Worm (Caenorhabditis elegans) whole organism, young adult: ENCODE results near the gene C30G4.4.

Experiments
- F49E8.2 ChIP-seq: sonication (generic microtip); optimal IDR thresholded peaks from 3 replicates; lab custom pipeline; 2017; ENCODE audit warnings: missing genetic modification characterization, mild to moderate bottlenecking, missing compliant biosample characterization, antibody characterized with exemption, moderate library complexity; ENCODE audit not compliant: insufficient read depth
- F52B5.7 ChIP-seq: sonication (generic microtip); optimal IDR thresholded peaks from 2 replicates; lab custom pipeline; 2016; ENCODE audit warnings: mild to moderate bottlenecking, missing genetic modification characterization, missing compliant biosample characterization
- F57A8.1 ChIP-seq: fragments of 200-800 bp; sonication (Bioruptor generic); optimal IDR thresholded peaks from 2 replicates; lab custom pipeline; 2018; ENCODE audit warnings: mild to moderate bottlenecking, missing genetic modification characterization, moderate library complexity, missing compliant biosample characterization
- K12H6.12 ChIP-seq: fragments of 200-800 bp; sonication (Bioruptor generic); optimal IDR thresholded peaks from 2 replicates; lab custom pipeline; 2018; ENCODE audit warnings: mild to moderate bottlenecking, missing genetic modification characterization, missing compliant biosample characterization
- Y53F4B.3 ChIP-seq: fragments of 200-800 bp; sonication (Bioruptor generic); IDR thresholded peaks from 2 replicates; pipeline ENCODE4 v1.3.6; 2022; ENCODE audit warnings: missing genetic modification reagents, missing genetic modification characterization, missing compliant biosample characterization
- Y67H2A.10 ChIP-seq: fragments of 200-800 bp; sonication (Bioruptor generic); conservative IDR thresholded peaks from 2 replicates; pipeline ENCODE4 v1.3.6; 2022; ENCODE audit warnings: missing genetic modification reagents, missing genetic modification characterization, missing compliant biosample characterization
- ama-1 ChIP-seq, 3 experiments: fragments of 150-350 bp in 1 of 3; sonication (generic microtip) in 2 of 3; optimal IDR thresholded peaks; 2 replicates each; lab custom pipeline; 2014 to 2018; ENCODE audit warnings: missing biosample characterization in 2 of 3, missing genetic modification characterization in 2 of 3, missing genetic modification reagents in 2 of 3
- aptf-2 ChIP-seq: fragments of 200-800 bp; sonication (Bioruptor generic); conservative IDR thresholded peaks from 2 replicates; pipeline ENCODE4 v1.3.6; 2022; ENCODE audit warnings: missing genetic modification reagents, missing genetic modification characterization, missing compliant biosample characterization
- attf-3 ChIP-seq: fragments of 200-800 bp; sonication (Bioruptor generic); conservative IDR thresholded peaks from 2 replicates; pipeline ENCODE4 v1.3.6; 2022; ENCODE audit warnings: missing genetic modification reagents, missing genetic modification characterization, missing compliant biosample characterization
- attf-5 ChIP-seq: fragments of 200-800 bp; sonication (Bioruptor generic); optimal IDR thresholded peaks from 2 replicates; lab custom pipeline; 2018; ENCODE audit warnings: mild to moderate bottlenecking, missing genetic modification characterization, missing compliant biosample characterization
- cebp-1 ChIP-seq, 2 experiments: fragments of 200-800 bp in 1 of 2; sonication (Bioruptor generic) in 1 of 2; sonication (generic microtip) in 1 of 2; IDR thresholded peaks in 1 of 2; optimal IDR thresholded peaks in 1 of 2; 2 replicates each; pipeline versions ENCODE4 v1.3.6 to Lab custom; 2017 to 2022; ENCODE audit warnings: missing compliant biosample characterization in 2 of 2, missing genetic modification characterization in 2 of 2, mild to moderate bottlenecking in 1 of 2, missing genetic modification reagents in 1 of 2, moderate library complexity in 1 of 2
- cebp-2 ChIP-seq: fragments of 200-800 bp; sonication (Bioruptor generic); IDR thresholded peaks from 2 replicates; pipeline ENCODE4 v1.3.6; 2022; ENCODE audit warnings: missing genetic modification characterization, missing compliant biosample characterization
- ceh-79 ChIP-seq: sonication (generic microtip); optimal IDR thresholded peaks from 2 replicates; lab custom pipeline; 2017; ENCODE audit warnings: mild to moderate bottlenecking, missing genetic modification characterization, missing compliant biosample characterization
- chd-7 ChIP-seq: sonication (generic microtip); optimal IDR thresholded peaks from 2 replicates; lab custom pipeline; 2016; ENCODE audit warnings: mild to moderate bottlenecking, missing genetic modification characterization, moderate library complexity, missing compliant biosample characterization
- dox-1 ChIP-seq: fragments of 200-800 bp; sonication (Bioruptor generic); IDR thresholded peaks from 2 replicates; pipeline ENCODE4 v1.3.6; 2022; ENCODE audit warnings: missing genetic modification reagents, missing genetic modification characterization, missing compliant biosample characterization
- egrh-3 ChIP-seq: fragments of 200-800 bp; sonication (Bioruptor generic); IDR thresholded peaks from 2 replicates; pipeline ENCODE4 v1.3.6; 2022; ENCODE audit warnings: missing genetic modification reagents, missing genetic modification characterization, missing compliant biosample characterization
- gei-17 ChIP-seq: fragments of 200-800 bp; sonication (Bioruptor generic); optimal IDR thresholded peaks from 2 replicates; lab custom pipeline; 2018; ENCODE audit warnings: mild to moderate bottlenecking, missing genetic modification characterization, missing compliant biosample characterization
- hlh-12 ChIP-seq: sonication (generic microtip); optimal IDR thresholded peaks from 2 replicates; lab custom pipeline; 2016; ENCODE audit warnings: missing genetic modification characterization, missing compliant biosample characterization
- hmg-1.2 ChIP-seq: fragments of 200-800 bp; sonication (Bioruptor generic); IDR thresholded peaks from 2 replicates; pipeline ENCODE4 v1.3.6; 2022; ENCODE audit warnings: missing genetic modification reagents, missing genetic modification characterization, missing compliant biosample characterization
- hmg-20 ChIP-seq: fragments of 200-800 bp; sonication (Bioruptor generic); IDR thresholded peaks from 2 replicates; pipeline ENCODE4 v1.3.6; 2022; ENCODE audit warnings: missing genetic modification reagents, missing genetic modification characterization, missing compliant biosample characterization
- hsf-1 ChIP-seq: fragments of 200-800 bp; sonication (Bioruptor generic); IDR thresholded peaks from 2 replicates; pipeline ENCODE4 v1.3.6; 2022; ENCODE audit warnings: missing genetic modification reagents, missing genetic modification characterization, missing compliant biosample characterization
- let-607 ChIP-seq, 2 experiments: fragments of 200-800 bp in 1 of 2; sonication (Bioruptor generic) in 1 of 2; sonication (generic microtip) in 1 of 2; optimal IDR thresholded peaks; 2 replicates each; lab custom pipeline; 2016 to 2018; ENCODE audit warnings: mild to moderate bottlenecking in 2 of 2, missing compliant biosample characterization in 2 of 2, missing genetic modification characterization in 2 of 2, moderate library complexity in 2 of 2, missing genotype in 1 of 2
- lin-26 ChIP-seq: fragments of 200-800 bp; sonication (Bioruptor generic); IDR thresholded peaks from 2 replicates; pipeline ENCODE4 v1.3.6; 2022; ENCODE audit warnings: missing genetic modification reagents, missing genetic modification characterization, missing compliant biosample characterization
- lin-35 ChIP-seq, 3 experiments: fragments of 150-350 bp in 2 of 3; sonication (generic microtip) in 1 of 3; optimal IDR thresholded peaks; 2 replicates each; lab custom pipeline; 2014 to 2018; ENCODE audit warnings: missing biosample characterization in 3 of 3, missing genetic modification characterization in 3 of 3, missing genetic modification reagents in 3 of 3
- lin-40 ChIP-seq: sonication (generic microtip); optimal IDR thresholded peaks from 2 replicates; lab custom pipeline; 2016; ENCODE audit warnings: missing genetic modification characterization, mild to moderate bottlenecking, missing compliant biosample characterization, missing genotype, missing genetic modification reagents
- lir-1 ChIP-seq: fragments of 200-800 bp; sonication (Bioruptor generic); conservative IDR thresholded peaks from 2 replicates; pipeline ENCODE4 v1.3.6; 2022; ENCODE audit warnings: missing genetic modification reagents, missing genetic modification characterization, missing compliant biosample characterization
- madf-8 ChIP-seq: fragments of 200-800 bp; sonication (Bioruptor generic); conservative IDR thresholded peaks from 2 replicates; pipeline ENCODE4 v1.3.6; 2022; ENCODE audit warnings: missing genetic modification reagents, missing genetic modification characterization, missing compliant biosample characterization
- mcd-1 ChIP-seq: fragments of 200-800 bp; sonication (Bioruptor generic); IDR thresholded peaks from 2 replicates; pipeline ENCODE4 v1.3.6; 2022; ENCODE audit warnings: missing genetic modification reagents, missing genetic modification characterization, missing compliant biosample characterization
- mes-4 ChIP-seq: sonication (generic microtip); optimal IDR thresholded peaks from 2 replicates; lab custom pipeline; 2016; ENCODE audit warnings: missing genotype, missing genetic modification characterization, missing compliant biosample characterization
- nhr-120 ChIP-seq: fragments of 200-800 bp; sonication (Bioruptor generic); IDR thresholded peaks from 2 replicates; pipeline ENCODE4 v1.3.6; 2022; ENCODE audit warnings: missing genetic modification characterization, missing compliant biosample characterization
- nhr-27 ChIP-seq: fragments of 200-800 bp; sonication (Bioruptor generic); optimal IDR thresholded peaks from 2 replicates; lab custom pipeline; 2018; ENCODE audit warnings: mild to moderate bottlenecking, missing genetic modification characterization, moderate library complexity, missing compliant biosample characterization
- pha-4 ChIP-seq: fragments of 150-350 bp; sonication (generic microtip); optimal IDR thresholded peaks from 2 replicates; lab custom pipeline; 2014; ENCODE audit warnings: missing biosample characterization, missing genetic modification reagents, missing genetic modification characterization
- rcor-1 ChIP-seq: fragments of 200-800 bp; sonication (Bioruptor generic); IDR thresholded peaks from 2 replicates; pipeline ENCODE4 v1.3.6; 2022; ENCODE audit warnings: missing genetic modification reagents, missing genetic modification characterization, missing compliant biosample characterization
- repo-1 ChIP-seq: sonication (generic microtip); optimal IDR thresholded peaks from 2 replicates; lab custom pipeline; 2017; ENCODE audit warnings: mild to moderate bottlenecking, missing genetic modification characterization, missing compliant biosample characterization
- snpc-4 ChIP-seq, 5 experiments: fragments of 150-350 bp in 1 of 5; sonication (generic microtip) in 4 of 5; optimal IDR thresholded peaks; 2 replicates each; lab custom pipeline; 2014 to 2018; ENCODE audit warnings: missing genetic modification characterization in 5 of 5, missing biosample characterization in 3 of 5, antibody characterized with exemption in 2 of 5, mild to moderate bottlenecking in 2 of 5, missing compliant biosample characterization in 2 of 5, missing genotype in 2 of 5, moderate library complexity in 2 of 5, missing genetic modification reagents in 1 of 5
- unc-130 ChIP-seq: sonication (generic microtip); optimal IDR thresholded peaks from 2 replicates; lab custom pipeline; 2016; ENCODE audit warnings: missing genetic modification reagents, missing genetic modification characterization, missing compliant biosample characterization
- xnd-1 ChIP-seq: sonication (generic microtip); optimal IDR thresholded peaks from 2 replicates; lab custom pipeline; 2016; ENCODE audit warnings: missing genotype, missing genetic modification reagents, missing genetic modification characterization, missing compliant biosample characterization
- zfh-2 ChIP-seq: fragments of 200-800 bp; sonication (Bioruptor generic); conservative IDR thresholded peaks from 2 replicates; pipeline ENCODE4 v1.3.6; 2022; ENCODE audit warnings: missing genetic modification reagents, missing genetic modification characterization, missing compliant biosample characterization
- ztf-18 ChIP-seq: sonication (generic microtip); optimal IDR thresholded peaks from 2 replicates; lab custom pipeline; 2016; ENCODE audit warnings: missing genotype, mild to moderate bottlenecking, missing genetic modification characterization, missing compliant biosample characterization
- ztf-25 ChIP-seq: fragments of 200-800 bp; sonication (Bioruptor generic); IDR thresholded peaks from 2 replicates; pipeline ENCODE4 v1.3.6; 2022; ENCODE audit warnings: missing genetic modification reagents, missing genetic modification characterization, missing compliant biosample characterization
- ztf-28 ChIP-seq: fragments of 200-800 bp; sonication (Bioruptor generic); IDR thresholded peaks from 2 replicates; pipeline ENCODE4 v1.3.6; 2022; ENCODE audit warnings: missing genetic modification reagents, missing genetic modification characterization, missing compliant biosample characterization
- ztf-3 ChIP-seq: fragments of 200-800 bp; sonication (Bioruptor generic); optimal IDR thresholded peaks from 2 replicates; lab custom pipeline; 2018; ENCODE audit warnings: mild to moderate bottlenecking, missing genetic modification characterization, missing compliant biosample characterization

Gene C30G4.4

DNA sequence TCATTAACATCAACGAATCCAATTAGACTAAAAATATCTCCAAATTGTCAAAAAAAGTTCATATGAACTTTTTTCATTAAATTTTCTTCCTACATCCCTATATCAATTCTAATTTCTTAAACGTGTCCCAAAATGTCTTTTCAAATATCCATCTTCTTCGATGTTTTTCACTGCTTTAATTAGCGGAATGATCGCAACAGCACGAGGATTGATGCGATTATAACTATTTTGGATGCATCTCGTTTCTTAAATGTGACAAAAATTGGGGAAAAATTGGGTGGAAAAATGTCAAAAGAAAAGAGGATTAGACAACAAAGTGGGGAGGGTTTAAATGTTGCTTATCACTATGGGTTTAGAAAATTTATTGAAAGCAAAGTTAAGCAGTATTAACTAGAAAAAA is 37.8 kb downstream of the C30G4.4 start:
- TF ChIP-seq F49E8.2 (tag; lab: Kevin White, UChicago): no peak
- no peak for TF ChIP-seq Y53F4B.3 (GFP tag; lab: Robert Waterston, UW)
- TF ChIP-seq nhr-27 (tag; lab: Kevin White, UChicago): no peak
- no peak for TF ChIP-seq ztf-28 (GFP tag; lab: Robert Waterston, UW)
- TF ChIP-seq ztf-18 (tag; lab: Kevin White, UChicago): no peak
- TF ChIP-seq gei-17 (GFP tag; lab: Kevin White, UChicago): no peak
- no peak for TF ChIP-seq lin-35 (GFP tag; optimal IDR thresholded peaks at IDR 0.05; lab: Kevin White, UChicago)
- TF ChIP-seq attf-3 (GFP tag; lab: Robert Waterston, UW): no peak
- TF ChIP-seq lin-26 (GFP tag; lab: Robert Waterston, UW): no peak

DNA sequence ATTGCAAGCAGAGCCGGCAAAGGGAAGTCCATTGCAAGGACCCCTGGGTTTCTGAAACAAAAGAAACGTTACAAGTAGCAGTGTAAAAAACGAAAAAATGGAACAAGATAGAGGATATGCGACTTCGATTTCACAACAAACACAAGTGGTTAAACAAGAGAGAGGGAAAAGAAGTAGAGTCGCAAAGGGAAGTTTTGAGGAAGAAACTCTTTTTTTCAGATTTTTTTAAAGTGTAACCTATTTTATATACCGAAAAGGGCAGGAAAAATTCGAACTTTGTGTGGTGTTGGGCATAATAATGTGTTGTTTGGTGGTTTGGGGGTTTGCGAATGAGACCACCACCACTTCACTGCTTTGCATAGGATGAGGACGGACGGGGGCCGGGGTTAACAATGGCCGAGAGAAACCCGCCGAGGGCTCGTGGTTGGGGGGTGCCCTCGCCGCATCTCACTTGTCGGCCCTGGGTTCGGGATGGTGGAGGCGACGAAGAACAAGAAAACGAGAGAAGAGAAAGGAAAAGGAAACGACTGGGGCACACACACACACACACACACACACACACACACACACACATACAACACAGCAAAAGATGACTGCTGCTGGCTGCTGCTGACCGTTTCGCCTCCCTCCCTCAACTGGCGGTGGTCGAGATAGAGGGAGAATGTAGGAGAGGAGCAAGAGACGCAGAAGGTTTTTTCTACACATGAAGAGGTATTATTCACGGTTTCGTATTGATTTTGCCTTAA is 41.6 kb downstream of the C30G4.4 start, which contains the start of gene ptrn-1:
TSS of gene ptrn-1 (minus strand) at position 51 of the 746 bp plus-strand sequence.
- TF ChIP-seq cebp-2 (GFP tag; lab: Robert Waterston, UW): 0 out of 2 replicates have a peak, but pooled peaks have one; percentile 35
- TF ChIP-seq snpc-4 (GFP tag; optimal IDR thresholded peaks at IDR 0.05; lab: Kevin White, UChicago): no peak
- TF ChIP-seq snpc-4 (tag; optimal IDR thresholded peaks at IDR 0.05; lab: Kevin White, UChicago): peak in 2 of 4 experiments; percentile 67 to 70
- peak; percentile 81 for TF ChIP-seq K12H6.12 (tag; lab: Kevin White, UChicago)
- no peak for TF ChIP-seq hsf-1 (GFP tag; lab: Robert Waterston, UW)
- 0 out of 2 replicates have a peak, but pooled peaks have one; percentile 26 for TF ChIP-seq rcor-1
- TF ChIP-seq hlh-12 (tag; lab: Kevin White, UChicago): no peak
- TF ChIP-seq ceh-79: no peak
- no peak for TF ChIP-seq cebp-1 (GFP tag; IDR thresholded peaks at IDR 0.05; lab: Robert Waterston, UW)
- peak; percentile 75 for TF ChIP-seq cebp-1 (tag; optimal IDR thresholded peaks at IDR 0.05; lab: Kevin White, UChicago)
- TF ChIP-seq lin-35 (GFP tag; optimal IDR thresholded peaks at IDR 0.05; lab: Kevin White, UChicago): peak in 1 of 3 experiments; percentile 33
- TF ChIP-seq egrh-3 (GFP tag; lab: Robert Waterston, UW): peak; percentile 83
- peak; percentile 48 for TF ChIP-seq lir-1 (GFP tag; lab: Robert Waterston, UW)
- TF ChIP-seq dox-1: no peak
- TF ChIP-seq mcd-1 (GFP tag; lab: Robert Waterston, UW): no peak
- TF ChIP-seq mes-4 (tag; lab: Kevin White, UChicago): no peak
- TF ChIP-seq F52B5.7: no peak
- TF ChIP-seq repo-1: peak; percentile 19
- TF ChIP-seq unc-130 (GFP tag; lab: Kevin White, UChicago): no peak
- TF ChIP-seq lin-26 (GFP tag; lab: Robert Waterston, UW): peak; percentile 52; the same call in 1 of the 2 replicates
- no peak for TF ChIP-seq ama-1 (optimal IDR thresholded peaks at IDR 0.05; lab: Kevin White, UChicago)
- TF ChIP-seq ama-1 (GFP tag; optimal IDR thresholded peaks at IDR 0.05; lab: Kevin White, UChicago): no peak
- TF ChIP-seq hmg-1.2: peak; percentile 65; the same call in 1 of the 2 replicates
- peak; percentile 98 for TF ChIP-seq zfh-2
- 0 out of 2 replicates have a peak, but pooled peaks have one; percentile 30 for TF ChIP-seq ztf-25 (GFP tag; lab: Robert Waterston, UW)
- TF ChIP-seq attf-5: peak; percentile 71
- peak; percentile 3 for TF ChIP-seq lin-40 (tag; lab: Kevin White, UChicago)
- TF ChIP-seq chd-7 (tag; lab: Kevin White, UChicago): peak; percentile 22
- no peak for TF ChIP-seq xnd-1 (tag; lab: Kevin White, UChicago)
- peak in 1 of 2 experiments; percentile 59 for TF ChIP-seq let-607 (tag; optimal IDR thresholded peaks at IDR 0.05; lab: Kevin White, UChicago)
- peak; percentile 86 for TF ChIP-seq ztf-3 (GFP tag; lab: Kevin White, UChicago)
- no peak for TF ChIP-seq madf-8
- TF ChIP-seq hmg-20 (GFP tag; lab: Robert Waterston, UW): 0 out of 2 replicates have a peak, but pooled peaks have one; percentile 22
- no peak for TF ChIP-seq aptf-2 (GFP tag; lab: Robert Waterston, UW)
- peak; percentile 33; the same call in 1 of the 2 replicates for TF ChIP-seq Y67H2A.10 (GFP tag; lab: Robert Waterston, UW)
- TF ChIP-seq nhr-120 (GFP tag; lab: Robert Waterston, UW): no peak
- TF ChIP-seq F57A8.1 (GFP tag; lab: Kevin White, UChicago): no peak
- no peak for TF ChIP-seq pha-4 (tag; lab: Kevin White, UChicago)
- 0 out of 2 replicates have a peak, but pooled peaks have one; percentile 8 for TF ChIP-seq attf-3 (GFP tag; lab: Robert Waterston, UW)
